Fruit fly (Drosophila melanogaster) whole organism, wandering third instar larva: ENCODE results near the gene CG46244.

Source experiments
- CG32264 ChIP-seq: fragments of 200-800 bp; sonication (Bioruptor generic); optimal IDR thresholded peaks from 2 replicates; lab custom pipeline; 2016; ENCODE audit warnings: missing biosample characterization, missing genetic modification characterization
- CG9705 ChIP-seq: fragments of 200-800 bp; sonication (Bioruptor generic); optimal IDR thresholded peaks from 2 replicates; lab custom pipeline; 2018; ENCODE audit warnings: missing biosample characterization, mild to moderate bottlenecking, missing genetic modification characterization
- CrebA ChIP-seq: fragments of 200-800 bp; sonication (Bioruptor generic); optimal IDR thresholded peaks from 2 replicates; lab custom pipeline; 2016; ENCODE audit warnings: missing biosample characterization, mild to moderate bottlenecking, missing genetic modification characterization, borderline replicate concordance
- Jra ChIP-seq: sonication (Bioruptor generic); optimal IDR thresholded peaks from 2 replicates; lab custom pipeline; 2016; ENCODE audit warnings: missing biosample characterization, missing genetic modification characterization
- Myc ChIP-seq: fragments of >200 bp; optimal IDR thresholded peaks from 2 replicates; lab custom pipeline; 2017
- OdsH ChIP-seq: fragments of 200-800 bp; sonication (Bioruptor generic); optimal IDR thresholded peaks from 2 replicates; lab custom pipeline; 2016; ENCODE audit warnings: missing biosample characterization, mild to moderate bottlenecking, missing genetic modification characterization
- br ChIP-seq: fragments of 200-800 bp; sonication (Bioruptor generic); optimal IDR thresholded peaks from 2 replicates; lab custom pipeline; 2016; ENCODE audit warnings: missing biosample characterization, missing genetic modification characterization
- dsf ChIP-seq: sonication (Bioruptor generic); optimal IDR thresholded peaks from 2 replicates; lab custom pipeline; 2016; ENCODE audit warnings: missing biosample characterization, missing genetic modification characterization, borderline replicate concordance
- ey ChIP-seq: fragments of 200-800 bp; sonication (Bioruptor generic); optimal IDR thresholded peaks from 2 replicates; lab custom pipeline; 2016; ENCODE audit warnings: missing biosample characterization, missing genetic modification characterization
- lola ChIP-seq: fragments of >200 bp; optimal IDR thresholded peaks from 2 replicates; lab custom pipeline; 2017; ENCODE audit warnings: missing biosample characterization, missing genetic modification characterization
- pan ChIP-seq: fragments of >200 bp; optimal IDR thresholded peaks from 2 replicates; lab custom pipeline; 2017
- sage ChIP-seq: fragments of 200-800 bp; sonication (Bioruptor generic); optimal IDR thresholded peaks from 2 replicates; lab custom pipeline; 2016; ENCODE audit warnings: missing biosample characterization, mild to moderate bottlenecking, missing genetic modification characterization
- sv ChIP-seq: fragments of 200-800 bp; sonication (Bioruptor generic); optimal IDR thresholded peaks from 3 replicates; lab custom pipeline; 2016; ENCODE audit warnings: missing biosample characterization, missing genetic modification characterization
- usp ChIP-seq: fragments of >200 bp; optimal IDR thresholded peaks from 2 replicates; lab custom pipeline; 2017; ENCODE audit warnings: missing biosample characterization, missing genetic modification characterization

dm6 chr2L:19565233-19565898 lies 41.0 kb upstream of the CG46244 start, which contains the start of gene CG13077:
- no peak for TF ChIP-seq usp (GFP tag; lab: Kevin White, UChicago)
- no peak for TF ChIP-seq CG32264
- TF ChIP-seq sage (GFP tag; lab: Kevin White, UChicago), result no peak
- no peak for TF ChIP-seq lola (GFP tag; lab: Kevin White, UChicago)
- no peak for TF ChIP-seq Jra (GFP tag; lab: Kevin White, UChicago)
- no peak for TF ChIP-seq ey (GFP tag; lab: Kevin White, UChicago)
- TF ChIP-seq pan, result no peak
- TF ChIP-seq OdsH, result no peak
- TF ChIP-seq Myc, result peak; percentile 75
- TF ChIP-seq dsf (GFP tag; lab: Kevin White, UChicago), result no peak
- no peak for TF ChIP-seq CG9705 (GFP tag; lab: Kevin White, UChicago)
- no peak for TF ChIP-seq br (GFP tag; lab: Kevin White, UChicago)
- no peak for TF ChIP-seq CrebA (GFP tag; lab: Kevin White, UChicago)
- no peak for TF ChIP-seq sv (GFP tag; lab: Kevin White, UChicago)
